Worm (Caenorhabditis elegans) whole organism, late embryonic: ENCODE results near the gene zim-2.

ENCODE experiments used
- C38D4.7 ChIP-seq: fragments of 200-800 bp; sonication (Bioruptor generic); optimal IDR thresholded peaks from 2 replicates; lab custom pipeline; 2018; ENCODE audit warnings: mild to moderate bottlenecking, missing genetic modification characterization, moderate library complexity, missing compliant biosample characterization
- ceh-24 ChIP-seq: sonication (generic microtip); optimal IDR thresholded peaks from 2 replicates; lab custom pipeline; 2016; ENCODE audit warnings: mild to moderate bottlenecking, missing genetic modification characterization, missing compliant biosample characterization
- ceh-31 ChIP-seq: sonication (generic microtip); optimal IDR thresholded peaks from 2 replicates; lab custom pipeline; 2016; ENCODE audit warnings: missing genetic modification characterization, missing compliant biosample characterization
- dmd-4 ChIP-seq: sonication (generic microtip); optimal IDR thresholded peaks from 2 replicates; lab custom pipeline; 2016; ENCODE audit warnings: borderline replicate concordance, missing genetic modification characterization, missing compliant biosample characterization
- pax-1 ChIP-seq: fragments of 150-350 bp; optimal IDR thresholded peaks from 2 replicates; lab custom pipeline; 2014; ENCODE audit warnings: missing biosample characterization, missing genetic modification characterization
- pha-4 ChIP-seq: fragments of 150-350 bp; optimal IDR thresholded peaks from 2 replicates; lab custom pipeline; 2018; ENCODE audit warnings: missing biosample characterization, missing genetic modification reagents, missing genetic modification characterization
- ttx-3 ChIP-seq: sonication (generic microtip); optimal IDR thresholded peaks from 2 replicates; lab custom pipeline; 2016; ENCODE audit warnings: missing genetic modification reagents, missing genetic modification characterization, missing compliant biosample characterization

DNA sequence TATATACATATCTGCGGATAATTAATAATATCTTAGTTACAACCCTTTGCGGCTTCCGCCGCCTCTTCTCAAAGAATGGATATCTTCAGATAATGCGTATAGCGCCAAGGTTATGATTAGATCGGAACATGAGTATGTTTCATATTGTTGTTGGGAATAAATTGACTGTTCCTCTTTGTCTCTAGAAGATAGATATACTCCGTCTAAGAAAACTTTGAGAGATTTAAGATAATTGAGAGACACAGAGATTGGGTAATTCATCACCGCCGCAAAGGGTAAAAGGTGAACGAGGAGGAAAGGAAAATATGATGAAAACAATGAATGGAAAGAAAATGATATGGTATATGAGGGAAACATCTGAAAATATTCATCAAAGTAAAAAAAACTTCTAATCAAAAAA, 21.6 kb downstream of the zim-2 start:
- TF ChIP-seq ceh-24 (tag; lab: Kevin White, UChicago) (no peak), dmd-4 (tag; lab: Kevin White, UChicago) (no peak), pha-4 (tag; lab: Kevin White, UChicago) (no peak), C38D4.7 (no peak), pax-1 (tag; lab: Kevin White, UChicago) (no peak), ceh-31 (no peak), ttx-3 (tag; lab: Kevin White, UChicago) (no peak)
